Worm (Caenorhabditis elegans) whole organism, young adult: Measurements from ENCODE around the gene F48F5.8.

Experiments
- B0019.2 ChIP-seq: fragments of 200-800 bp; sonication (Bioruptor generic); conservative IDR thresholded peaks from 2 replicates; pipeline ENCODE4 v1.3.6; 2022; ENCODE audit warnings: missing genetic modification reagents, missing genetic modification characterization, missing compliant biosample characterization
- F39B2.1 ChIP-seq: fragments of 200-800 bp; sonication (Bioruptor generic); IDR thresholded peaks from 2 replicates; pipeline ENCODE4 v1.3.6; 2022; ENCODE audit warnings: missing genetic modification reagents, missing genetic modification characterization, missing compliant biosample characterization
- F52B5.7 ChIP-seq: sonication (generic microtip); optimal IDR thresholded peaks from 2 replicates; lab custom pipeline; 2016; ENCODE audit warnings: mild to moderate bottlenecking, missing genetic modification characterization, missing compliant biosample characterization
- F55B11.4 ChIP-seq: sonication (generic microtip); optimal IDR thresholded peaks from 2 replicates; lab custom pipeline; 2016; ENCODE audit warnings: missing compliant biosample characterization, missing genetic modification characterization, borderline replicate concordance; ENCODE audit not compliant: insufficient read depth
- T26A5.8 ChIP-seq: sonication (generic microtip); optimal IDR thresholded peaks from 2 replicates; lab custom pipeline; 2016; ENCODE audit warnings: missing genetic modification characterization, missing compliant biosample characterization
- Y53G8AR.9 ChIP-seq: fragments of 200-800 bp; sonication (Bioruptor generic); conservative IDR thresholded peaks from 2 replicates; pipeline ENCODE4 v1.3.6; 2022; ENCODE audit warnings: missing genetic modification reagents, missing genetic modification characterization, missing compliant biosample characterization
- Y56A3A.18 ChIP-seq: fragments of 200-800 bp; sonication (Bioruptor generic); IDR thresholded peaks from 2 replicates; pipeline ENCODE4 v1.3.6; 2022; ENCODE audit warnings: missing genetic modification reagents, missing genetic modification characterization, missing compliant biosample characterization
- ZK185.1 ChIP-seq: sonication (generic microtip); optimal IDR thresholded peaks from 2 replicates; lab custom pipeline; 2016; ENCODE audit warnings: mild to moderate bottlenecking, missing genetic modification characterization, missing compliant biosample characterization; ENCODE audit not compliant: poor library complexity, severe bottlenecking
- ama-1 ChIP-seq, 3 experiments: fragments of 150-350 bp in 1 of 3; sonication (generic microtip) in 2 of 3; optimal IDR thresholded peaks; 2 replicates each; lab custom pipeline; 2014 to 2018; ENCODE audit warnings: missing biosample characterization in 2 of 3, missing genetic modification characterization in 2 of 3, missing genetic modification reagents in 2 of 3
- aptf-3 ChIP-seq: fragments of 200-800 bp; sonication (Bioruptor generic); IDR thresholded peaks from 2 replicates; pipeline ENCODE4 v1.3.6; 2022; ENCODE audit warnings: missing genetic modification characterization, missing compliant biosample characterization
- atf-7 ChIP-seq: sonication (generic microtip); optimal IDR thresholded peaks from 2 replicates; lab custom pipeline; 2017; ENCODE audit warnings: mild to moderate bottlenecking, missing genetic modification characterization, missing compliant biosample characterization
- athp-1 ChIP-seq: sonication (generic microtip); optimal IDR thresholded peaks from 2 replicates; lab custom pipeline; 2017; ENCODE audit warnings: mild to moderate bottlenecking, missing genetic modification characterization, missing compliant biosample characterization
- attf-6 ChIP-seq: fragments of 200-800 bp; sonication (Bioruptor generic); IDR thresholded peaks from 2 replicates; pipeline ENCODE4 v1.3.6; 2022; ENCODE audit warnings: missing genetic modification reagents, missing genetic modification characterization, missing compliant biosample characterization
- cebp-1 ChIP-seq, 2 experiments: fragments of 200-800 bp in 1 of 2; sonication (Bioruptor generic) in 1 of 2; sonication (generic microtip) in 1 of 2; IDR thresholded peaks in 1 of 2; optimal IDR thresholded peaks in 1 of 2; 2 replicates each; pipeline versions ENCODE4 v1.3.6 to Lab custom; 2017 to 2022; ENCODE audit warnings: missing compliant biosample characterization in 2 of 2, missing genetic modification characterization in 2 of 2, mild to moderate bottlenecking in 1 of 2, missing genetic modification reagents in 1 of 2, moderate library complexity in 1 of 2
- ceh-27 ChIP-seq: fragments of 200-800 bp; sonication (Bioruptor generic); optimal IDR thresholded peaks from 2 replicates; lab custom pipeline; 2018; ENCODE audit warnings: mild to moderate bottlenecking, missing genetic modification characterization, moderate library complexity, missing compliant biosample characterization
- ceh-79 ChIP-seq: sonication (generic microtip); optimal IDR thresholded peaks from 2 replicates; lab custom pipeline; 2017; ENCODE audit warnings: mild to moderate bottlenecking, missing genetic modification characterization, missing compliant biosample characterization
- chd-7 ChIP-seq: sonication (generic microtip); optimal IDR thresholded peaks from 2 replicates; lab custom pipeline; 2016; ENCODE audit warnings: mild to moderate bottlenecking, missing genetic modification characterization, moderate library complexity, missing compliant biosample characterization
- dox-1 ChIP-seq: fragments of 200-800 bp; sonication (Bioruptor generic); IDR thresholded peaks from 2 replicates; pipeline ENCODE4 v1.3.6; 2022; ENCODE audit warnings: missing genetic modification reagents, missing genetic modification characterization, missing compliant biosample characterization
- egl-44 ChIP-seq: fragments of 200-800 bp; sonication (Bioruptor generic); IDR thresholded peaks from 2 replicates; pipeline ENCODE4 v1.3.6; 2022; ENCODE audit warnings: missing genetic modification reagents, missing genetic modification characterization, missing compliant biosample characterization
- him-1 ChIP-seq: sonication (generic microtip); optimal IDR thresholded peaks from 2 replicates; lab custom pipeline; 2016; ENCODE audit warnings: missing genotype, missing genetic modification reagents, missing genetic modification characterization, missing compliant biosample characterization
- hlh-26 ChIP-seq: fragments of 200-800 bp; sonication (Bioruptor generic); conservative IDR thresholded peaks from 2 replicates; pipeline ENCODE4 v1.3.6; 2022; ENCODE audit warnings: missing genetic modification reagents, missing genetic modification characterization, missing compliant biosample characterization
- hrde-1 ChIP-seq: sonication (generic microtip); optimal IDR thresholded peaks from 2 replicates; lab custom pipeline; 2016; ENCODE audit warnings: missing genetic modification characterization, mild to moderate bottlenecking, missing compliant biosample characterization, moderate library complexity, missing genotype, missing genetic modification reagents, borderline replicate concordance
- lag-1 ChIP-seq: fragments of 200-800 bp; sonication (Bioruptor generic); IDR thresholded peaks from 2 replicates; pipeline ENCODE4 v1.3.6; 2022; ENCODE audit warnings: missing genetic modification reagents, missing genetic modification characterization, missing compliant biosample characterization
- let-607 ChIP-seq, 2 experiments: fragments of 200-800 bp in 1 of 2; sonication (Bioruptor generic) in 1 of 2; sonication (generic microtip) in 1 of 2; optimal IDR thresholded peaks; 2 replicates each; lab custom pipeline; 2016 to 2018; ENCODE audit warnings: mild to moderate bottlenecking in 2 of 2, missing compliant biosample characterization in 2 of 2, missing genetic modification characterization in 2 of 2, moderate library complexity in 2 of 2, missing genotype in 1 of 2
- lin-40 ChIP-seq: sonication (generic microtip); optimal IDR thresholded peaks from 2 replicates; lab custom pipeline; 2016; ENCODE audit warnings: missing genetic modification characterization, mild to moderate bottlenecking, missing compliant biosample characterization, missing genotype, missing genetic modification reagents
- lir-1 ChIP-seq: fragments of 200-800 bp; sonication (Bioruptor generic); conservative IDR thresholded peaks from 2 replicates; pipeline ENCODE4 v1.3.6; 2022; ENCODE audit warnings: missing genetic modification reagents, missing genetic modification characterization, missing compliant biosample characterization
- lsl-1 ChIP-seq: fragments of 200-800 bp; sonication (Bioruptor generic); optimal IDR thresholded peaks from 2 replicates; lab custom pipeline; 2018; ENCODE audit warnings: mild to moderate bottlenecking, missing genetic modification characterization, moderate library complexity, missing compliant biosample characterization
- mcd-1 ChIP-seq: fragments of 200-800 bp; sonication (Bioruptor generic); IDR thresholded peaks from 2 replicates; pipeline ENCODE4 v1.3.6; 2022; ENCODE audit warnings: missing genetic modification reagents, missing genetic modification characterization, missing compliant biosample characterization
- mel-28 ChIP-seq: sonication (generic microtip); optimal IDR thresholded peaks from 2 replicates; lab custom pipeline; 2016; ENCODE audit warnings: borderline replicate concordance, mild to moderate bottlenecking, missing genetic modification characterization, missing compliant biosample characterization
- mes-4 ChIP-seq: sonication (generic microtip); optimal IDR thresholded peaks from 2 replicates; lab custom pipeline; 2016; ENCODE audit warnings: missing genotype, missing genetic modification characterization, missing compliant biosample characterization
- nfyb-1 ChIP-seq: fragments of 200-800 bp; sonication (Bioruptor generic); IDR thresholded peaks from 2 replicates; pipeline ENCODE4 v1.3.6; 2022; ENCODE audit warnings: missing genetic modification reagents, missing genetic modification characterization, missing compliant biosample characterization
- nhr-179 ChIP-seq: sonication (generic microtip); optimal IDR thresholded peaks from 2 replicates; lab custom pipeline; 2016; ENCODE audit warnings: mild to moderate bottlenecking, missing genetic modification characterization, missing compliant biosample characterization
- nhr-80 ChIP-seq: sonication (generic microtip); optimal IDR thresholded peaks from 2 replicates; lab custom pipeline; 2016; ENCODE audit warnings: missing genetic modification characterization, missing compliant biosample characterization
- nhr-90 ChIP-seq: sonication (generic microtip); optimal IDR thresholded peaks from 2 replicates; lab custom pipeline; 2016; ENCODE audit warnings: missing genotype, mild to moderate bottlenecking, missing genetic modification characterization, missing compliant biosample characterization
- pha-4 ChIP-seq: fragments of 150-350 bp; sonication (generic microtip); optimal IDR thresholded peaks from 2 replicates; lab custom pipeline; 2014; ENCODE audit warnings: missing biosample characterization, missing genetic modification reagents, missing genetic modification characterization
- snpc-1.3 ChIP-seq: sonication (generic microtip); optimal IDR thresholded peaks from 2 replicates; lab custom pipeline; 2017; ENCODE audit warnings: missing genetic modification characterization, mild to moderate bottlenecking, missing compliant biosample characterization, antibody characterized with exemption, moderate library complexity, missing genotype, missing genetic modification reagents; ENCODE audit not compliant: insufficient read depth
- somi-1 ChIP-seq: fragments of 200-800 bp; sonication (Bioruptor generic); optimal IDR thresholded peaks from 2 replicates; lab custom pipeline; 2018; ENCODE audit warnings: mild to moderate bottlenecking, missing genetic modification characterization, missing compliant biosample characterization
- tlf-1 ChIP-seq: fragments of 200-800 bp; sonication (Bioruptor generic); optimal IDR thresholded peaks from 2 replicates; lab custom pipeline; 2018; ENCODE audit warnings: mild to moderate bottlenecking, missing genetic modification characterization, missing compliant biosample characterization
- unc-62 ChIP-seq: fragments of 150-350 bp; optimal IDR thresholded peaks from 2 replicates; lab custom pipeline; 2014; ENCODE audit warnings: missing biosample characterization, missing genetic modification reagents, missing genetic modification characterization
- xnd-1 ChIP-seq: sonication (generic microtip); optimal IDR thresholded peaks from 2 replicates; lab custom pipeline; 2016; ENCODE audit warnings: missing genotype, missing genetic modification reagents, missing genetic modification characterization, missing compliant biosample characterization
- zfh-2 ChIP-seq: fragments of 200-800 bp; sonication (Bioruptor generic); conservative IDR thresholded peaks from 2 replicates; pipeline ENCODE4 v1.3.6; 2022; ENCODE audit warnings: missing genetic modification reagents, missing genetic modification characterization, missing compliant biosample characterization
- ztf-18 ChIP-seq: sonication (generic microtip); optimal IDR thresholded peaks from 2 replicates; lab custom pipeline; 2016; ENCODE audit warnings: missing genotype, mild to moderate bottlenecking, missing genetic modification characterization, missing compliant biosample characterization
- ztf-26 ChIP-seq: sonication (generic microtip); optimal IDR thresholded peaks from 2 replicates; lab custom pipeline; 2017; ENCODE audit warnings: missing genetic modification characterization, missing compliant biosample characterization

The F48F5.8 gene

ce11 chrV:20410285-20410684 lies 14.9 kb upstream of the F48F5.8 start (continued):
- TF ChIP-seq lir-1 (GFP tag; lab: Robert Waterston, UW) = no peak

DNA sequence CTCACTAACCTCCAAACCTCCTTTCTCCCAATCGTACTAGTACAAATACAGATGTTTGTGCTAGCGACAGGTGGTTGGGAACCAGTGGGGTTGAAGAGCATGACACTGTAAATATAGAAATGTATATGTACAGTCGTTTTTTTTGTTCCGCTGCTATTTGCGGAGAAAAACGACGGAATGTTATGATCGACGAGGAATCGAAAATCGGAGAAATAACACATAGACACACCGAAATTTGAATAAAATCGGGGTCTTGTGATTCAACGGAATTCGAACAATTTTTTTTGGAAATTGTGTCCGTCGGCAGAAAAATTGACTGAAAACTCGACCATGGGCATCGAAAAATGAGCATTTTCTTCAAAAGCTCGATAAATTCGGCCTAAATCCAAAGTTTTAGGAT lies 13.5 kb upstream of the F48F5.8 start, which contains the start of gene F53H2.3:
Gene F53H2.3, minus strand, starts transcription at position 101 of the 400 bp plus-strand sequence.
- no peak for TF ChIP-seq nfyb-1 (GFP tag; lab: Robert Waterston, UW)
- no peak for TF ChIP-seq lag-1 (GFP tag; lab: Robert Waterston, UW)
- no peak for TF ChIP-seq lsl-1 (GFP tag; lab: Kevin White, UChicago)
- no peak for TF ChIP-seq T26A5.8 (tag; lab: Kevin White, UChicago)
- TF ChIP-seq pha-4 (tag; lab: Kevin White, UChicago) = no peak
- TF ChIP-seq let-607 (tag; optimal IDR thresholded peaks at IDR 0.05; lab: Kevin White, UChicago) = no peak
- TF ChIP-seq ztf-18 (tag; lab: Kevin White, UChicago) = no peak
- TF ChIP-seq snpc-1.3 (tag; lab: Kevin White, UChicago) = no peak
- no peak for TF ChIP-seq F39B2.1
- no peak for TF ChIP-seq mes-4 (tag; lab: Kevin White, UChicago)
- TF ChIP-seq ztf-26 (tag; lab: Kevin White, UChicago) = no peak
- TF ChIP-seq B0019.2 = no peak
- no peak for TF ChIP-seq mcd-1
- TF ChIP-seq atf-7 = no peak
- TF ChIP-seq him-1 (tag; lab: Kevin White, UChicago) = no peak
- TF ChIP-seq F55B11.4 (tag; lab: Kevin White, UChicago) = no peak
- no peak for TF ChIP-seq ama-1 (optimal IDR thresholded peaks at IDR 0.05; lab: Kevin White, UChicago)
- TF ChIP-seq ama-1 (GFP tag; optimal IDR thresholded peaks at IDR 0.05; lab: Kevin White, UChicago) = no peak
- TF ChIP-seq egl-44 (GFP tag; lab: Robert Waterston, UW) = no peak
- TF ChIP-seq athp-1 (tag; lab: Kevin White, UChicago) = no peak
- TF ChIP-seq Y53G8AR.9 = no peak

- TF ChIP-seq lag-1 (GFP tag; lab: Robert Waterston, UW) (no peak), hrde-1 (no peak), nhr-80 (peak; percentile 54), unc-62 (GFP tag; lab: Kevin White, UChicago) (peak; percentile 42), tlf-1 (GFP tag; lab: Kevin White, UChicago) (peak; percentile 19), nhr-90 (peak; percentile 16), Y56A3A.18 (peak; percentile 49; the same call in 1 of the 2 replicates), ama-1 (optimal IDR thresholded peaks at IDR 0.05; lab: Kevin White, UChicago) (peak; percentile 56), ama-1 (GFP tag; optimal IDR thresholded peaks at IDR 0.05; lab: Kevin White, UChicago) (no peak), mcd-1 (0 out of 2 replicates have a peak, but pooled peaks have one; percentile 13), xnd-1 (tag; lab: Kevin White, UChicago) (no peak), aptf-3 (GFP tag; lab: Robert Waterston, UW) (no peak), F52B5.7 (no peak), atf-7 (peak; percentile 62), ceh-27 (GFP tag; lab: Kevin White, UChicago) (no peak), hlh-26 (no peak), lin-40 (tag; lab: Kevin White, UChicago) (peak; percentile 1), mel-28 (no peak), somi-1 (GFP tag; lab: Kevin White, UChicago) (no peak), cebp-1 (GFP tag; IDR thresholded peaks at IDR 0.05; lab: Robert Waterston, UW) (no peak), cebp-1 (tag; optimal IDR thresholded peaks at IDR 0.05; lab: Kevin White, UChicago) (peak; percentile 34), Y53G8AR.9 (peak; percentile 64; the same call in 1 of the 2 replicates), chd-7 (tag; lab: Kevin White, UChicago) (peak; percentile 48), ceh-79 (tag; lab: Kevin White, UChicago) (no peak), attf-6 (GFP tag; lab: Robert Waterston, UW) (no peak), egl-44 (GFP tag; lab: Robert Waterston, UW) (0 out of 2 replicates have a peak, but pooled peaks have one; percentile 47), dox-1 (no peak), let-607 (tag; optimal IDR thresholded peaks at IDR 0.05; lab: Kevin White, UChicago) (peak in 1 of 2 experiments; percentile 11), nhr-179 (tag; lab: Kevin White, UChicago) (no peak), zfh-2 (GFP tag; lab: Robert Waterston, UW) (no peak), ZK185.1 (tag; lab: Kevin White, UChicago) (no peak)
Observed at ce11 chrV:20412225-20412624, 12.9 kb upstream of the F48F5.8 start.
